Fruit fly (Drosophila melanogaster) whole organism, embryonic: ENCODE data around the gene CG15382.

Source experiments
- Atf-2 ChIP-seq: fragments of 200-800 bp; sonication (Bioruptor generic); optimal IDR thresholded peaks from 2 replicates; lab custom pipeline; 2016; ENCODE audit warnings: missing biosample characterization, missing genetic modification characterization
- Atf6 ChIP-seq: fragments of 200-800 bp; sonication (Bioruptor generic); IDR thresholded peaks from 2 replicates; pipeline ENCODE4 v1.3.6; 2022; ENCODE audit warnings: missing biosample characterization, missing genetic modification characterization
- Bgb ChIP-seq: fragments of 200-800 bp; sonication (Bioruptor generic); IDR thresholded peaks from 2 replicates; pipeline ENCODE4 v1.3.6; 2022; ENCODE audit warnings: missing biosample characterization, missing genetic modification characterization; ENCODE audit not compliant: partially characterized antibody
- CG10959 ChIP-seq: fragments of 200-800 bp; sonication (Bioruptor generic); IDR thresholded peaks from 2 replicates; pipeline ENCODE4 v1.3.6; 2022; ENCODE audit warnings: missing biosample characterization, missing genetic modification characterization
- CG11398 ChIP-seq: fragments of 200-800 bp; sonication (Bioruptor generic); optimal IDR thresholded peaks from 2 replicates; lab custom pipeline; 2016; ENCODE audit warnings: missing biosample characterization, missing genetic modification characterization
- CG11696 ChIP-seq: fragments of 200-800 bp; sonication (Bioruptor generic); IDR thresholded peaks from 2 replicates; pipeline ENCODE4 v1.3.6; 2022; ENCODE audit warnings: missing biosample characterization, missing genetic modification characterization
- CG12299 ChIP-seq: fragments of 200-800 bp; sonication (Bioruptor generic); optimal IDR thresholded peaks from 2 replicates; lab custom pipeline; 2018; ENCODE audit warnings: missing biosample characterization, mild to moderate bottlenecking, missing genetic modification characterization
- CG13287 ChIP-seq: fragments of 200-800 bp; sonication (Bioruptor generic); IDR thresholded peaks from 2 replicates; pipeline ENCODE4 v1.3.6; 2022; ENCODE audit warnings: missing biosample characterization, missing genetic modification characterization; ENCODE audit not compliant: partially characterized antibody
- CG13296 ChIP-seq: fragments of 200-800 bp; sonication (Bioruptor generic); optimal IDR thresholded peaks from 3 replicates; lab custom pipeline; 2018; ENCODE audit warnings: missing biosample characterization, mild to moderate bottlenecking, missing genetic modification characterization
- CG13894 ChIP-seq: fragments of 200-800 bp; sonication (Bioruptor generic); optimal IDR thresholded peaks from 3 replicates; lab custom pipeline; 2018; ENCODE audit warnings: missing biosample characterization, mild to moderate bottlenecking, missing genetic modification characterization, moderate library complexity
- CG18476 ChIP-seq: fragments of 200-800 bp; sonication (Bioruptor generic); optimal IDR thresholded peaks from 2 replicates; lab custom pipeline; 2016; ENCODE audit warnings: missing biosample characterization, mild to moderate bottlenecking, missing genetic modification characterization
- CG18764 ChIP-seq: fragments of 200-800 bp; sonication (Bioruptor generic); optimal IDR thresholded peaks from 3 replicates; lab custom pipeline; 2016; ENCODE audit warnings: missing biosample characterization, missing genetic modification characterization
- CG34224 ChIP-seq: fragments of 200-800 bp; sonication (Bioruptor generic); IDR thresholded peaks from 3 replicates; pipeline ENCODE4 v1.3.6; 2022; ENCODE audit warnings: missing biosample characterization, missing genetic modification characterization; ENCODE audit not compliant: partially characterized antibody
- CG4360 ChIP-seq: fragments of 200-800 bp; sonication (Bioruptor generic); IDR thresholded peaks from 2 replicates; pipeline ENCODE4 v1.3.6; 2022; ENCODE audit warnings: missing biosample characterization, missing genetic modification characterization
- CG43689 ChIP-seq: fragments of 200-800 bp; sonication (Bioruptor generic); IDR thresholded peaks from 2 replicates; pipeline ENCODE4 v1.3.6; 2022; ENCODE audit warnings: missing biosample characterization, missing genetic modification characterization
- CG4617 ChIP-seq: fragments of 200-800 bp; sonication (Bioruptor generic); optimal IDR thresholded peaks from 3 replicates; lab custom pipeline; 2016; ENCODE audit warnings: missing biosample characterization, missing genetic modification characterization, borderline replicate concordance
- CG7357 ChIP-seq: fragments of 200-800 bp; sonication (Bioruptor generic); IDR thresholded peaks from 3 replicates; pipeline ENCODE4 v1.3.6; 2022; ENCODE audit warnings: missing biosample characterization, missing genetic modification characterization
- CG8089 ChIP-seq: fragments of 200-800 bp; sonication (Bioruptor generic); optimal IDR thresholded peaks from 3 replicates; lab custom pipeline; 2016; ENCODE audit warnings: missing biosample characterization, missing genetic modification characterization
- CG9437 ChIP-seq: fragments of 200-800 bp; sonication (Bioruptor generic); optimal IDR thresholded peaks from 2 replicates; lab custom pipeline; 2018; ENCODE audit warnings: missing biosample characterization, mild to moderate bottlenecking, missing genetic modification characterization
- CG9797 ChIP-seq: fragments of 200-800 bp; sonication (Bioruptor generic); optimal IDR thresholded peaks from 3 replicates; lab custom pipeline; 2018; ENCODE audit warnings: missing biosample characterization, mild to moderate bottlenecking, missing genetic modification characterization
- Dll ChIP-seq: fragments of 200-800 bp; sonication (Bioruptor generic); IDR thresholded peaks from 4 replicates; pipeline ENCODE4 v1.3.6; 2022; ENCODE audit warnings: missing biosample characterization, missing genetic modification characterization; ENCODE audit not compliant: partially characterized antibody
- Dp ChIP-seq: fragments of 200-800 bp; sonication (Bioruptor generic); optimal IDR thresholded peaks from 2 replicates; lab custom pipeline; 2018; ENCODE audit warnings: missing biosample characterization, mild to moderate bottlenecking, missing genetic modification characterization, moderate library complexity
- HmgZ ChIP-seq: fragments of 200-800 bp; sonication (Bioruptor generic); optimal IDR thresholded peaks from 2 replicates; lab custom pipeline; 2018; ENCODE audit warnings: missing biosample characterization, mild to moderate bottlenecking, missing genetic modification characterization
- Lim3 ChIP-seq: fragments of 200-800 bp; sonication (Bioruptor generic); IDR thresholded peaks from 2 replicates; pipeline ENCODE4 v1.3.6; 2022; ENCODE audit warnings: missing biosample characterization, missing genetic modification characterization
- Meics ChIP-seq: fragments of 200-800 bp; sonication (Bioruptor generic); optimal IDR thresholded peaks from 2 replicates; lab custom pipeline; 2017; ENCODE audit warnings: missing biosample characterization, mild to moderate bottlenecking, missing genetic modification characterization
- NC2α ChIP-seq: fragments of 200-800 bp; sonication (Bioruptor generic); optimal IDR thresholded peaks from 2 replicates; lab custom pipeline; 2016; ENCODE audit warnings: missing biosample characterization, missing genetic modification characterization
- NK7.1 ChIP-seq: fragments of 200-800 bp; sonication (Bioruptor generic); optimal IDR thresholded peaks from 3 replicates; lab custom pipeline; 2016; ENCODE audit warnings: missing biosample characterization, missing genetic modification characterization
- Six4 ChIP-seq: fragments of 200-800 bp; sonication (Bioruptor generic); optimal IDR thresholded peaks from 2 replicates; lab custom pipeline; 2016; ENCODE audit warnings: missing biosample characterization, missing genetic modification characterization
- Sry-β ChIP-seq: fragments of 200-800 bp; sonication (Bioruptor generic); optimal IDR thresholded peaks from 2 replicates; lab custom pipeline; 2018; ENCODE audit warnings: missing biosample characterization, mild to moderate bottlenecking, missing genetic modification characterization, moderate library complexity
- ase ChIP-seq: fragments of 200-800 bp; sonication (Bioruptor generic); IDR thresholded peaks from 3 replicates; pipeline ENCODE4 v1.3.6; 2022; ENCODE audit warnings: missing biosample characterization, missing genetic modification characterization
- dan ChIP-seq: fragments of 200-800 bp; sonication (Bioruptor generic); IDR thresholded peaks from 2 replicates; pipeline ENCODE4 v1.3.6; 2022; ENCODE audit warnings: missing biosample characterization, missing genetic modification characterization
- disco-r ChIP-seq: fragments of 200-800 bp; sonication (Bioruptor generic); optimal IDR thresholded peaks from 2 replicates; lab custom pipeline; 2016; ENCODE audit warnings: missing biosample characterization, missing genetic modification characterization
- dmrt99B ChIP-seq: fragments of 200-800 bp; sonication (Bioruptor generic); optimal IDR thresholded peaks from 2 replicates; lab custom pipeline; 2018; ENCODE audit warnings: missing biosample characterization, mild to moderate bottlenecking, missing genetic modification characterization, moderate library complexity
- dysf ChIP-seq: fragments of 200-800 bp; sonication (Bioruptor generic); IDR thresholded peaks from 3 replicates; pipeline ENCODE4 v1.3.6; 2022; ENCODE audit warnings: missing biosample characterization, missing genetic modification characterization
- gfzf ChIP-seq: fragments of 200-800 bp; sonication (Bioruptor generic); optimal IDR thresholded peaks from 2 replicates; lab custom pipeline; 2016; ENCODE audit warnings: missing biosample characterization, mild to moderate bottlenecking, missing genetic modification characterization, moderate library complexity
- grau ChIP-seq: fragments of 200-800 bp; optimal IDR thresholded peaks from 3 replicates; lab custom pipeline; 2019; ENCODE audit warnings: missing biosample characterization, mild to moderate bottlenecking, missing genetic modification characterization, moderate library complexity
- gt ChIP-seq: fragments of 200-800 bp; sonication (Bioruptor generic); IDR thresholded peaks from 2 replicates; pipeline ENCODE4 v1.3.6; 2022; ENCODE audit warnings: missing biosample characterization, missing genetic modification characterization
- hbn ChIP-seq: fragments of 200-800 bp; sonication (Bioruptor generic); IDR thresholded peaks from 2 replicates; pipeline ENCODE4 v1.3.6; 2022; ENCODE audit warnings: missing biosample characterization, missing genetic modification characterization; ENCODE audit not compliant: partially characterized antibody
- jing ChIP-seq: fragments of 200-800 bp; sonication (Bioruptor generic); optimal IDR thresholded peaks from 2 replicates; lab custom pipeline; 2018; ENCODE audit warnings: missing biosample characterization, mild to moderate bottlenecking, missing genetic modification characterization
- lbe ChIP-seq: fragments of 200-800 bp; sonication (Bioruptor generic); optimal IDR thresholded peaks from 2 replicates; lab custom pipeline; 2016; ENCODE audit warnings: missing biosample characterization, mild to moderate bottlenecking, missing genetic modification characterization
- oc ChIP-seq: fragments of 200-800 bp; sonication (Bioruptor generic); optimal IDR thresholded peaks from 2 replicates; lab custom pipeline; 2018; ENCODE audit warnings: missing biosample characterization, mild to moderate bottlenecking, missing genetic modification characterization, moderate library complexity
- pum ChIP-seq: fragments of 200-800 bp; sonication (Bioruptor generic); optimal IDR thresholded peaks from 2 replicates; lab custom pipeline; 2016; ENCODE audit warnings: missing biosample characterization, missing genetic modification characterization
- rib ChIP-seq: fragments of 200-800 bp; sonication (Bioruptor generic); IDR thresholded peaks from 2 replicates; pipeline ENCODE4 v1.3.6; 2022; ENCODE audit warnings: missing biosample characterization, missing genetic modification characterization
- scrt ChIP-seq: fragments of 200-800 bp; sonication (Bioruptor generic); optimal IDR thresholded peaks from 2 replicates; lab custom pipeline; 2018; ENCODE audit warnings: missing biosample characterization, mild to moderate bottlenecking, missing genetic modification characterization, moderate library complexity
- sqz ChIP-seq: fragments of 200-800 bp; sonication (Bioruptor generic); optimal IDR thresholded peaks from 3 replicates; lab custom pipeline; 2018; ENCODE audit warnings: missing biosample characterization, mild to moderate bottlenecking, missing genetic modification characterization
- sug ChIP-seq: fragments of 200-800 bp; optimal IDR thresholded peaks from 2 replicates; lab custom pipeline; 2019; ENCODE audit warnings: missing biosample characterization, mild to moderate bottlenecking, missing genetic modification characterization, moderate library complexity
- tna ChIP-seq: fragments of 200-800 bp; sonication (Bioruptor generic); IDR thresholded peaks from 2 replicates; pipeline ENCODE4 v1.3.6; 2022; ENCODE audit warnings: missing biosample characterization, missing genetic modification characterization; ENCODE audit not compliant: partially characterized antibody
- tup ChIP-seq: fragments of 200-800 bp; sonication (Bioruptor generic); optimal IDR thresholded peaks from 2 replicates; lab custom pipeline; 2016; ENCODE audit warnings: missing biosample characterization, mild to moderate bottlenecking, missing genetic modification characterization, moderate library complexity
- z ChIP-seq: fragments of 200-800 bp; sonication (Bioruptor generic); IDR thresholded peaks from 3 replicates; pipeline ENCODE4 v1.3.6; 2022; ENCODE audit warnings: missing biosample characterization, missing genetic modification characterization
- zen ChIP-seq: fragments of 200-800 bp; sonication (Bioruptor generic); optimal IDR thresholded peaks from 3 replicates; lab custom pipeline; 2018; ENCODE audit warnings: missing biosample characterization, mild to moderate bottlenecking, missing genetic modification characterization, moderate library complexity
- zf30C ChIP-seq: fragments of 200-800 bp; sonication (Bioruptor generic); optimal IDR thresholded peaks from 3 replicates; lab custom pipeline; 2018; ENCODE audit warnings: missing biosample characterization, mild to moderate bottlenecking, missing genetic modification characterization

CG15382 gene

DNA sequence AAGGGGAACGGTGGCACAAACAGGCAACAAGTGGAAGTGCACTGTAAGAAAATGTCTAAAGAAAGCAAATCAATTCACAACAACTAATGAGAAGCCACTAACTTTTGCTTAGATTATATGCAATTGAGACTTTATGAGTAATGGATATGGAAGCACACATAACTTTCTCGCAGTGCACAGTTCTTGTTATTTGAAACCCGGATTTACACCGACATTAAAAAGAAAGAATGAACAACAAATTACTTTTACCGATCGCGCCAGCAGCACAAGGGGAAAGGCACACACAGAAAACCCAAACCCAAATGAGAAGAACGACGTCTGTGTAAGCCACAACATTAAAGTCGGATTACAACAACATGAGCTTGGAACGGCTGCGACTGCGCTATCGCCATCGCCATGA, 33.5 kb downstream of the CG15382 start (continued):
- TF ChIP-seq CG34224 (GFP tag; lab: Robert Waterston, UW): no peak
- no peak for TF ChIP-seq CG13287 (GFP tag; lab: Robert Waterston, UW)
- TF ChIP-seq Dll (GFP tag; lab: Robert Waterston, UW): no peak
- no peak for TF ChIP-seq Meics (GFP tag; lab: Kevin White, UChicago)
- TF ChIP-seq rib (GFP tag; lab: Robert Waterston, UW): no peak
- TF ChIP-seq jing: peak; percentile 40
- TF ChIP-seq CG4617 (GFP tag; lab: Kevin White, UChicago): peak; percentile 4
- TF ChIP-seq dysf (GFP tag; lab: Robert Waterston, UW): peak; percentile 31; the same call in 1 of the 3 replicates
- no peak for TF ChIP-seq Bgb
- TF ChIP-seq Lim3 (GFP tag; lab: Robert Waterston, UW): no peak
- TF ChIP-seq CG9797 (GFP tag; lab: Kevin White, UChicago): no peak
- TF ChIP-seq dan (GFP tag; lab: Robert Waterston, UW): peak; percentile 25; the same call in 1 of the 2 replicates
- peak; percentile 39 for TF ChIP-seq Sry-β (GFP tag; lab: Kevin White, UChicago)
- peak; percentile 40 for TF ChIP-seq CG18476
- peak; percentile 47 for TF ChIP-seq CG11398 (GFP tag; lab: Kevin White, UChicago)
- peak; percentile 87 for TF ChIP-seq CG10959 (GFP tag; lab: Robert Waterston, UW)
- TF ChIP-seq Dp (GFP tag; lab: Kevin White, UChicago): no peak
- TF ChIP-seq dmrt99B (tag; lab: Kevin White, UChicago): peak; percentile 56
- TF ChIP-seq CG12299 (tag; lab: Kevin White, UChicago): no peak
- no peak for TF ChIP-seq disco-r (GFP tag; lab: Kevin White, UChicago)
- no peak for TF ChIP-seq tna (GFP tag; lab: Robert Waterston, UW)
- TF ChIP-seq CG13894 (tag; lab: Kevin White, UChicago): no peak
- TF ChIP-seq oc (tag; lab: Kevin White, UChicago): peak; percentile 59
- TF ChIP-seq NK7.1 (GFP tag; lab: Kevin White, UChicago): no peak
- 0 out of 3 replicates have a peak, but pooled peaks have one; percentile 25 for TF ChIP-seq ase (GFP tag; lab: Robert Waterston, UW)
- peak; percentile 58 for TF ChIP-seq pum (GFP tag; lab: Kevin White, UChicago)
- 0 out of 2 replicates have a peak, but pooled peaks have one; percentile 28 for TF ChIP-seq CG11696 (GFP tag; lab: Robert Waterston, UW)
- no peak for TF ChIP-seq NC2α
- peak; percentile 60 for TF ChIP-seq CG18764 (GFP tag; lab: Kevin White, UChicago)
- peak; percentile 79 for TF ChIP-seq Six4
- no peak for TF ChIP-seq CG9437
- TF ChIP-seq CG13296 (GFP tag; lab: Kevin White, UChicago): no peak
- peak; percentile 75 for TF ChIP-seq CG8089 (GFP tag; lab: Kevin White, UChicago)
- TF ChIP-seq scrt (GFP tag; lab: Kevin White, UChicago): peak; percentile 23
- peak; percentile 37 for TF ChIP-seq sqz (GFP tag; lab: Kevin White, UChicago)
- TF ChIP-seq gt (GFP tag; lab: Robert Waterston, UW): peak; percentile 57; the same call in 1 of the 2 replicates
- peak; percentile 6 for TF ChIP-seq lbe (GFP tag; lab: Kevin White, UChicago)
- no peak for TF ChIP-seq CG43689
- peak; percentile 53 for TF ChIP-seq grau (tag; lab: Kevin White, UChicago)
- TF ChIP-seq CG7357 (GFP tag; lab: Robert Waterston, UW): peak; percentile 54; the same call in 1 of the 3 replicates
- no peak for TF ChIP-seq gfzf (GFP tag; lab: Kevin White, UChicago)
- peak; percentile 70 for TF ChIP-seq Atf-2
- TF ChIP-seq sug (tag; lab: Kevin White, UChicago): no peak
- no peak for TF ChIP-seq z
- TF ChIP-seq Atf6 (GFP tag; lab: Robert Waterston, UW): no peak
- peak; percentile 82 for TF ChIP-seq zf30C
- TF ChIP-seq tup (GFP tag; lab: Kevin White, UChicago): peak; percentile 14
- no peak for TF ChIP-seq hbn (GFP tag; lab: Robert Waterston, UW)
- peak; percentile 79 for TF ChIP-seq CG4360
- TF ChIP-seq zen (tag; lab: Kevin White, UChicago): peak; percentile 51
- no peak for TF ChIP-seq HmgZ (tag; lab: Kevin White, UChicago)
